Worm (Caenorhabditis elegans) whole organism, young adult: Measurements from ENCODE around the gene srz-64.
A peak's percentile ranks its signal among the peaks of the same experiment; 100 is the strongest.

Experiments used
- B0035.1 ChIP-seq: sonication (generic microtip); optimal IDR thresholded peaks from 2 replicates; lab custom pipeline; 2016; ENCODE audit warnings: missing genetic modification characterization, mild to moderate bottlenecking, missing compliant biosample characterization, missing genotype, missing genetic modification reagents
- D2030.7 ChIP-seq: fragments of 200-800 bp; sonication (Bioruptor generic); IDR thresholded peaks from 2 replicates; pipeline ENCODE4 v1.3.6; 2022; ENCODE audit warnings: missing genetic modification reagents, missing genetic modification characterization, missing compliant biosample characterization
- F33H1.4 ChIP-seq: fragments of 200-800 bp; sonication (Bioruptor generic); IDR thresholded peaks from 2 replicates; pipeline ENCODE4 v1.3.6; 2022; ENCODE audit warnings: missing genetic modification reagents, missing genetic modification characterization, missing compliant biosample characterization
- F49E8.2 ChIP-seq: sonication (generic microtip); optimal IDR thresholded peaks from 3 replicates; lab custom pipeline; 2017; ENCODE audit warnings: missing genetic modification characterization, mild to moderate bottlenecking, missing compliant biosample characterization, antibody characterized with exemption, moderate library complexity; ENCODE audit not compliant: insufficient read depth
- K12H6.12 ChIP-seq: fragments of 200-800 bp; sonication (Bioruptor generic); optimal IDR thresholded peaks from 2 replicates; lab custom pipeline; 2018; ENCODE audit warnings: mild to moderate bottlenecking, missing genetic modification characterization, missing compliant biosample characterization
- Y53G8AR.9 ChIP-seq: fragments of 200-800 bp; sonication (Bioruptor generic); conservative IDR thresholded peaks from 2 replicates; pipeline ENCODE4 v1.3.6; 2022; ENCODE audit warnings: missing genetic modification reagents, missing genetic modification characterization, missing compliant biosample characterization
- Y67H2A.10 ChIP-seq: fragments of 200-800 bp; sonication (Bioruptor generic); conservative IDR thresholded peaks from 2 replicates; pipeline ENCODE4 v1.3.6; 2022; ENCODE audit warnings: missing genetic modification reagents, missing genetic modification characterization, missing compliant biosample characterization
- athp-1 ChIP-seq: sonication (generic microtip); optimal IDR thresholded peaks from 2 replicates; lab custom pipeline; 2017; ENCODE audit warnings: mild to moderate bottlenecking, missing genetic modification characterization, missing compliant biosample characterization
- attf-3 ChIP-seq: fragments of 200-800 bp; sonication (Bioruptor generic); conservative IDR thresholded peaks from 2 replicates; pipeline ENCODE4 v1.3.6; 2022; ENCODE audit warnings: missing genetic modification reagents, missing genetic modification characterization, missing compliant biosample characterization
- attf-5 ChIP-seq: fragments of 200-800 bp; sonication (Bioruptor generic); optimal IDR thresholded peaks from 2 replicates; lab custom pipeline; 2018; ENCODE audit warnings: mild to moderate bottlenecking, missing genetic modification characterization, missing compliant biosample characterization
- bed-1 ChIP-seq: fragments of 200-800 bp; sonication (Bioruptor generic); IDR thresholded peaks from 2 replicates; pipeline ENCODE4 v1.3.6; 2022; ENCODE audit warnings: missing genetic modification reagents, missing genetic modification characterization, missing compliant biosample characterization
- ccch-3 ChIP-seq: fragments of 200-800 bp; sonication (Bioruptor generic); optimal IDR thresholded peaks from 2 replicates; lab custom pipeline; 2018; ENCODE audit warnings: mild to moderate bottlenecking, missing genetic modification characterization, missing compliant biosample characterization
- ceh-27 ChIP-seq: fragments of 200-800 bp; sonication (Bioruptor generic); optimal IDR thresholded peaks from 2 replicates; lab custom pipeline; 2018; ENCODE audit warnings: mild to moderate bottlenecking, missing genetic modification characterization, moderate library complexity, missing compliant biosample characterization
- ceh-91 ChIP-seq: fragments of 200-800 bp; sonication (Bioruptor generic); IDR thresholded peaks from 2 replicates; pipeline ENCODE4 v1.3.6; 2022; ENCODE audit warnings: missing genetic modification reagents, missing genetic modification characterization, missing compliant biosample characterization
- efl-1 ChIP-seq: fragments of 150-350 bp; optimal IDR thresholded peaks from 2 replicates; lab custom pipeline; 2014; ENCODE audit warnings: missing biosample characterization, missing genetic modification reagents, missing genetic modification characterization
- ekl-4 ChIP-seq: fragments of 200-800 bp; sonication (Bioruptor generic); IDR thresholded peaks from 2 replicates; pipeline ENCODE4 v1.3.6; 2022; ENCODE audit warnings: missing genetic modification reagents, missing genetic modification characterization, missing compliant biosample characterization
- him-1 ChIP-seq: sonication (generic microtip); optimal IDR thresholded peaks from 2 replicates; lab custom pipeline; 2016; ENCODE audit warnings: missing genotype, missing genetic modification reagents, missing genetic modification characterization, missing compliant biosample characterization
- hmg-1.2 ChIP-seq: fragments of 200-800 bp; sonication (Bioruptor generic); IDR thresholded peaks from 2 replicates; pipeline ENCODE4 v1.3.6; 2022; ENCODE audit warnings: missing genetic modification reagents, missing genetic modification characterization, missing compliant biosample characterization
- hrde-1 ChIP-seq: sonication (generic microtip); optimal IDR thresholded peaks from 2 replicates; lab custom pipeline; 2016; ENCODE audit warnings: missing genetic modification characterization, mild to moderate bottlenecking, missing compliant biosample characterization, moderate library complexity, missing genotype, missing genetic modification reagents, borderline replicate concordance
- hsf-1 ChIP-seq: fragments of 200-800 bp; sonication (Bioruptor generic); IDR thresholded peaks from 2 replicates; pipeline ENCODE4 v1.3.6; 2022; ENCODE audit warnings: missing genetic modification reagents, missing genetic modification characterization, missing compliant biosample characterization
- lin-54 ChIP-seq: fragments of 200-800 bp; sonication (Bioruptor generic); optimal IDR thresholded peaks from 2 replicates; lab custom pipeline; 2018; ENCODE audit warnings: mild to moderate bottlenecking, missing genetic modification characterization, missing compliant biosample characterization
- lsl-1 ChIP-seq: fragments of 200-800 bp; sonication (Bioruptor generic); optimal IDR thresholded peaks from 2 replicates; lab custom pipeline; 2018; ENCODE audit warnings: mild to moderate bottlenecking, missing genetic modification characterization, moderate library complexity, missing compliant biosample characterization
- madf-10 ChIP-seq: sonication (generic microtip); optimal IDR thresholded peaks from 2 replicates; lab custom pipeline; 2016; ENCODE audit warnings: mild to moderate bottlenecking, missing genetic modification characterization, missing compliant biosample characterization
- madf-6 ChIP-seq: fragments of 200-800 bp; sonication (Bioruptor generic); IDR thresholded peaks from 2 replicates; pipeline ENCODE4 v1.3.6; 2022; ENCODE audit warnings: missing genetic modification reagents, missing genetic modification characterization, missing compliant biosample characterization
- madf-8 ChIP-seq: fragments of 200-800 bp; sonication (Bioruptor generic); conservative IDR thresholded peaks from 2 replicates; pipeline ENCODE4 v1.3.6; 2022; ENCODE audit warnings: missing genetic modification reagents, missing genetic modification characterization, missing compliant biosample characterization
- mcd-1 ChIP-seq: fragments of 200-800 bp; sonication (Bioruptor generic); IDR thresholded peaks from 2 replicates; pipeline ENCODE4 v1.3.6; 2022; ENCODE audit warnings: missing genetic modification reagents, missing genetic modification characterization, missing compliant biosample characterization
- nfya-2 ChIP-seq: fragments of 200-800 bp; sonication (Bioruptor generic); IDR thresholded peaks from 2 replicates; pipeline ENCODE4 v1.3.6; 2022; ENCODE audit warnings: missing genetic modification reagents, missing genetic modification characterization, missing compliant biosample characterization
- nfyb-1 ChIP-seq: fragments of 200-800 bp; sonication (Bioruptor generic); IDR thresholded peaks from 2 replicates; pipeline ENCODE4 v1.3.6; 2022; ENCODE audit warnings: missing genetic modification reagents, missing genetic modification characterization, missing compliant biosample characterization
- nhr-179 ChIP-seq: sonication (generic microtip); optimal IDR thresholded peaks from 2 replicates; lab custom pipeline; 2016; ENCODE audit warnings: mild to moderate bottlenecking, missing genetic modification characterization, missing compliant biosample characterization
- nhr-27 ChIP-seq: fragments of 200-800 bp; sonication (Bioruptor generic); optimal IDR thresholded peaks from 2 replicates; lab custom pipeline; 2018; ENCODE audit warnings: mild to moderate bottlenecking, missing genetic modification characterization, moderate library complexity, missing compliant biosample characterization
- nhr-80 ChIP-seq: sonication (generic microtip); optimal IDR thresholded peaks from 2 replicates; lab custom pipeline; 2016; ENCODE audit warnings: missing genetic modification characterization, missing compliant biosample characterization
- pha-4 ChIP-seq: fragments of 150-350 bp; sonication (generic microtip); optimal IDR thresholded peaks from 2 replicates; lab custom pipeline; 2014; ENCODE audit warnings: missing biosample characterization, missing genetic modification reagents, missing genetic modification characterization
- rcor-1 ChIP-seq: fragments of 200-800 bp; sonication (Bioruptor generic); IDR thresholded peaks from 2 replicates; pipeline ENCODE4 v1.3.6; 2022; ENCODE audit warnings: missing genetic modification reagents, missing genetic modification characterization, missing compliant biosample characterization
- sdz-38 ChIP-seq: sonication (generic microtip); optimal IDR thresholded peaks from 2 replicates; lab custom pipeline; 2016; ENCODE audit warnings: missing genotype, missing genetic modification characterization, missing compliant biosample characterization
- snpc-1.3 ChIP-seq: sonication (generic microtip); optimal IDR thresholded peaks from 2 replicates; lab custom pipeline; 2017; ENCODE audit warnings: missing genetic modification characterization, mild to moderate bottlenecking, missing compliant biosample characterization, antibody characterized with exemption, moderate library complexity, missing genotype, missing genetic modification reagents; ENCODE audit not compliant: insufficient read depth
- snpc-3.4 ChIP-seq: sonication (generic microtip); optimal IDR thresholded peaks from 2 replicates; lab custom pipeline; 2017; ENCODE audit warnings: missing genetic modification characterization, mild to moderate bottlenecking, missing compliant biosample characterization, antibody characterized with exemption, moderate library complexity, missing genotype, missing genetic modification reagents
- tbp1 ChIP-seq: fragments of 200-800 bp; sonication (Bioruptor generic); optimal IDR thresholded peaks from 2 replicates; lab custom pipeline; 2018; ENCODE audit warnings: mild to moderate bottlenecking, missing genetic modification characterization, missing compliant biosample characterization
- xnd-1 ChIP-seq: sonication (generic microtip); optimal IDR thresholded peaks from 2 replicates; lab custom pipeline; 2016; ENCODE audit warnings: missing genotype, missing genetic modification reagents, missing genetic modification characterization, missing compliant biosample characterization
- zfh-2 ChIP-seq: fragments of 200-800 bp; sonication (Bioruptor generic); conservative IDR thresholded peaks from 2 replicates; pipeline ENCODE4 v1.3.6; 2022; ENCODE audit warnings: missing genetic modification reagents, missing genetic modification characterization, missing compliant biosample characterization
- ztf-22 ChIP-seq: fragments of 200-800 bp; sonication (Bioruptor generic); optimal IDR thresholded peaks from 2 replicates; lab custom pipeline; 2018; ENCODE audit warnings: mild to moderate bottlenecking, missing genetic modification characterization, moderate library complexity, missing compliant biosample characterization
- ztf-26 ChIP-seq: sonication (generic microtip); optimal IDR thresholded peaks from 2 replicates; lab custom pipeline; 2017; ENCODE audit warnings: missing genetic modification characterization, missing compliant biosample characterization

The srz-64 gene

ce11 chrII:1309892-1310516 lies 16.9 kb upstream of the srz-64 start, which contains the start of the genes alh-6 and fcho-1 (continued):
- TF ChIP-seq snpc-1.3 (tag; lab: Kevin White, UChicago) (no peak), hsf-1 (GFP tag; lab: Robert Waterston, UW) (no peak), lsl-1 (GFP tag; lab: Kevin White, UChicago) (peak; percentile 87), ztf-22 (GFP tag; lab: Kevin White, UChicago) (no peak), hrde-1 (tag; lab: Kevin White, UChicago) (no peak), Y53G8AR.9 (GFP tag; lab: Robert Waterston, UW) (no peak), sdz-38 (tag; lab: Kevin White, UChicago) (no peak), B0035.1 (no peak), nfyb-1 (GFP tag; lab: Robert Waterston, UW) (no peak), ztf-26 (tag; lab: Kevin White, UChicago) (no peak), nfya-2 (GFP tag; lab: Robert Waterston, UW) (no peak), ceh-27 (GFP tag; lab: Kevin White, UChicago) (peak; percentile 55), pha-4 (tag; lab: Kevin White, UChicago) (no peak), lin-54 (peak; percentile 36), zfh-2 (GFP tag; lab: Robert Waterston, UW) (no peak), madf-10 (tag; lab: Kevin White, UChicago) (no peak), Y67H2A.10 (GFP tag; lab: Robert Waterston, UW) (no peak), rcor-1 (no peak), athp-1 (tag; lab: Kevin White, UChicago) (no peak), nhr-27 (tag; lab: Kevin White, UChicago) (no peak), tbp1 (GFP tag; lab: Kevin White, UChicago) (no peak), ccch-3 (no peak)
- TF ChIP-seq, all 124 proteins: peak for 14

ce11 chrII:1306550-1306949 lies 13.5 kb upstream of the srz-64 start:
- no peak for TF ChIP-seq bed-1 (GFP tag; lab: Robert Waterston, UW)
- TF ChIP-seq D2030.7 (GFP tag; lab: Robert Waterston, UW) = peak; percentile 72
- peak; percentile 35 for TF ChIP-seq efl-1 (GFP tag; lab: Kevin White, UChicago)
- TF ChIP-seq madf-8 (GFP tag; lab: Robert Waterston, UW) = peak; percentile 73
- peak; percentile 61; the same call in 1 of the 2 replicates for TF ChIP-seq ceh-91
- 0 out of 2 replicates have a peak, but pooled peaks have one; percentile 34 for TF ChIP-seq ekl-4 (GFP tag; lab: Robert Waterston, UW)
- TF ChIP-seq hsf-1 (GFP tag; lab: Robert Waterston, UW) = no peak
- TF ChIP-seq nhr-80 = no peak
- TF ChIP-seq lin-54 = peak; percentile 80
- TF ChIP-seq madf-6 (GFP tag; lab: Robert Waterston, UW) = peak; percentile 94
- no peak for TF ChIP-seq attf-5
- peak; percentile 9 for TF ChIP-seq tbp1 (GFP tag; lab: Kevin White, UChicago)
- peak; percentile 20 for TF ChIP-seq him-1 (tag; lab: Kevin White, UChicago)
- peak; percentile 45; the same call in 1 of the 2 replicates for TF ChIP-seq mcd-1 (GFP tag; lab: Robert Waterston, UW)
- TF ChIP-seq xnd-1 (tag; lab: Kevin White, UChicago) = peak; percentile 96
- TF ChIP-seq F33H1.4 = peak; percentile 94
- 0 out of 2 replicates have a peak, but pooled peaks have one; percentile 9 for TF ChIP-seq hmg-1.2
- TF ChIP-seq attf-3 (GFP tag; lab: Robert Waterston, UW) = no peak
- no peak for TF ChIP-seq K12H6.12
- TF ChIP-seq F49E8.2 (tag; lab: Kevin White, UChicago) = peak; percentile 56
- peak; percentile 61 for TF ChIP-seq snpc-3.4 (tag; lab: Kevin White, UChicago)
- no peak for TF ChIP-seq ccch-3
- TF ChIP-seq hrde-1 (tag; lab: Kevin White, UChicago) = no peak
- peak; percentile 5 for TF ChIP-seq snpc-1.3 (tag; lab: Kevin White, UChicago)
- peak; percentile 96 for TF ChIP-seq lsl-1 (GFP tag; lab: Kevin White, UChicago)
- TF ChIP-seq nhr-179 = no peak
- no peak for TF ChIP-seq Y67H2A.10 (GFP tag; lab: Robert Waterston, UW)
